Worm (Caenorhabditis elegans) whole organism, young adult: ENCODE results near the gene fbxa-79.

Experiments used
- F33H1.4 ChIP-seq: fragments of 200-800 bp; sonication (Bioruptor generic); IDR thresholded peaks from 2 replicates; pipeline ENCODE4 v1.3.6; 2022; ENCODE audit warnings: missing genetic modification reagents, missing genetic modification characterization, missing compliant biosample characterization
- Y53F4B.3 ChIP-seq: fragments of 200-800 bp; sonication (Bioruptor generic); IDR thresholded peaks from 2 replicates; pipeline ENCODE4 v1.3.6; 2022; ENCODE audit warnings: missing genetic modification reagents, missing genetic modification characterization, missing compliant biosample characterization
- Y79H2A.3 ChIP-seq: fragments of 200-800 bp; sonication (Bioruptor generic); conservative IDR thresholded peaks from 2 replicates; pipeline ENCODE4 v1.3.6; 2022; ENCODE audit warnings: missing genetic modification reagents, missing genetic modification characterization, missing compliant biosample characterization
- ceh-27 ChIP-seq: fragments of 200-800 bp; sonication (Bioruptor generic); optimal IDR thresholded peaks from 2 replicates; lab custom pipeline; 2018; ENCODE audit warnings: mild to moderate bottlenecking, missing genetic modification characterization, moderate library complexity, missing compliant biosample characterization
- ekl-4 ChIP-seq: fragments of 200-800 bp; sonication (Bioruptor generic); IDR thresholded peaks from 2 replicates; pipeline ENCODE4 v1.3.6; 2022; ENCODE audit warnings: missing genetic modification reagents, missing genetic modification characterization, missing compliant biosample characterization
- ets-4 ChIP-seq: fragments of 200-800 bp; sonication (Bioruptor generic); optimal IDR thresholded peaks from 2 replicates; lab custom pipeline; 2018; ENCODE audit warnings: mild to moderate bottlenecking, missing genetic modification characterization, missing compliant biosample characterization
- hlh-26 ChIP-seq: fragments of 200-800 bp; sonication (Bioruptor generic); conservative IDR thresholded peaks from 2 replicates; pipeline ENCODE4 v1.3.6; 2022; ENCODE audit warnings: missing genetic modification reagents, missing genetic modification characterization, missing compliant biosample characterization
- hmg-1.2 ChIP-seq: fragments of 200-800 bp; sonication (Bioruptor generic); IDR thresholded peaks from 2 replicates; pipeline ENCODE4 v1.3.6; 2022; ENCODE audit warnings: missing genetic modification reagents, missing genetic modification characterization, missing compliant biosample characterization
- lin-54 ChIP-seq: fragments of 200-800 bp; sonication (Bioruptor generic); optimal IDR thresholded peaks from 2 replicates; lab custom pipeline; 2018; ENCODE audit warnings: mild to moderate bottlenecking, missing genetic modification characterization, missing compliant biosample characterization
- madf-3 ChIP-seq: fragments of 200-800 bp; sonication (Bioruptor generic); IDR thresholded peaks from 2 replicates; pipeline ENCODE4 v1.3.6; 2022; ENCODE audit warnings: missing genetic modification reagents, missing genetic modification characterization, missing compliant biosample characterization
- repo-1 ChIP-seq: sonication (generic microtip); optimal IDR thresholded peaks from 2 replicates; lab custom pipeline; 2017; ENCODE audit warnings: mild to moderate bottlenecking, missing genetic modification characterization, missing compliant biosample characterization
- snpc-4 ChIP-seq, 5 experiments: fragments of 150-350 bp in 1 of 5; sonication (generic microtip) in 4 of 5; optimal IDR thresholded peaks; 2 replicates each; lab custom pipeline; 2014 to 2018; ENCODE audit warnings: missing genetic modification characterization in 5 of 5, missing biosample characterization in 3 of 5, antibody characterized with exemption in 2 of 5, mild to moderate bottlenecking in 2 of 5, missing compliant biosample characterization in 2 of 5, missing genotype in 2 of 5, moderate library complexity in 2 of 5, missing genetic modification reagents in 1 of 5
- unc-130 ChIP-seq: sonication (generic microtip); optimal IDR thresholded peaks from 2 replicates; lab custom pipeline; 2016; ENCODE audit warnings: missing genetic modification reagents, missing genetic modification characterization, missing compliant biosample characterization
- unc-62 ChIP-seq: fragments of 150-350 bp; optimal IDR thresholded peaks from 2 replicates; lab custom pipeline; 2014; ENCODE audit warnings: missing biosample characterization, missing genetic modification reagents, missing genetic modification characterization

DNA sequence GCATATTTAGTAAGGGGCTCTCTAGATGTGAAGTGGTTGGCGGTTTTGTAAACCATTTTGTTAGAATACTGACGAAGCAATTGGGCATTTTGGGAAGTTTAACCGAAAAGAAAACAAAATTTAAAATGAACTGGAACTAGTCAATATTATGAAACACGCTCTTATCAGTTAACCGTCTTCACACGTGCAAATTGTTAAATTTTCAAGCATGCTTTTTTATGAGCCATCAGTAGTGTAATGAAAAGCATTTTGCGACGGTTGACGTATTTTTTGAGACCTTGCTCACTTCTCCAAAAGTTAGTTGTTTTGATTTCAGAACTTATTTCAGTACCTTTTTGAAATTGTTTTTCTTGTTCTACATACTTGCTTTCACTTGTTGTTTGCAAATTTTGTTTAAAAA, 41.2 kb upstream of the fbxa-79 start, which contains the start of gene fbxa-25:
- TF ChIP-seq Y53F4B.3 (GFP tag; lab: Robert Waterston, UW) (no peak), hlh-26 (GFP tag; lab: Robert Waterston, UW) (no peak), lin-54 (GFP tag; lab: Kevin White, UChicago) (no peak), unc-130 (GFP tag; lab: Kevin White, UChicago) (no peak), repo-1 (tag; lab: Kevin White, UChicago) (no peak), ceh-27 (GFP tag; lab: Kevin White, UChicago) (no peak), Y79H2A.3 (GFP tag; lab: Robert Waterston, UW) (no peak), unc-62 (GFP tag; lab: Kevin White, UChicago) (no peak), snpc-4 (GFP tag; optimal IDR thresholded peaks at IDR 0.05; lab: Kevin White, UChicago) (no peak), snpc-4 (tag; optimal IDR thresholded peaks at IDR 0.05; lab: Kevin White, UChicago) (no peak), ekl-4 (GFP tag; lab: Robert Waterston, UW) (no peak), hmg-1.2 (GFP tag; lab: Robert Waterston, UW) (no peak), ets-4 (GFP tag; lab: Kevin White, UChicago) (no peak), madf-3 (GFP tag; lab: Robert Waterston, UW) (no peak), F33H1.4 (GFP tag; lab: Robert Waterston, UW) (no peak)
